Fruit fly (Drosophila melanogaster) whole organism, larva: ENCODE results near the gene CG43293.

Experiments used
- noc ChIP-seq: fragments of 200-800 bp; sonication (Bioruptor generic); optimal IDR thresholded peaks from 3 replicates; lab custom pipeline; 2019; ENCODE audit warnings: missing biosample characterization, mild to moderate bottlenecking, missing genetic modification characterization, moderate library complexity

CG43293 gene

DNA sequence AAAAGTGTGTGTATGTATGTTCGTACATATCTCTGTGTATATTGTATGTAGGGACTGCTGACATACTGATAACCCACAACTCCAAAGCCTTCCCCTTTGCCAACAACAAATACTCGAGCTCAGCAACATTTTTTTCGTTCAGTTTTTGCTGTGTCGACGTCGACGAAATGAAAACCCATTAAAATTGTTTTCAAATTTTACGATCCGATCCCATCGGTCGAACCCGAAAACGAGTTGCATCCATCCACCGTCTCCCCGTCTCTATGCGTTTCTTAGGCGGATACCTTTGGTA, 31.7 kb downstream of the CG43293 start:
- no peak for TF ChIP-seq noc (tag; lab: Kevin White, UChicago)

DNA sequence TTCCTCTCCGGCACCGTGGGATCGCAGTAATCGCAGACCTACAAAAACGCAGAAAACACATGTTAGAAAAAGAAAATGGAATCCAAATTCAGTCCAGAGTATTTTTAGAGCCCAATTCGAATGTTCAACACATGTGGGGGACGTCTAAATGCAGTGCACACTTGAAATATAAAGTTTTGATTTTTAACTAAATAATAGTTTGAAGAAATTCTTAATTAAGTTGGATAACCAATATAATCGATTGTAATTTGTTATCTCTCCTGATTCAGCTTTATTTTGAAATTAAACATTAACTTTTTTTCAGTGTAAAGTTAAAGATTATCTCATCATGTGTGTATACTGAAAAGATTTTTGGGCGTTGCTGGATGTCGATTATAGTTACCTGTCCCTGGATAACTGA, 32.2 kb downstream of the CG43293 start:
- TF ChIP-seq noc (tag; lab: Kevin White, UChicago): no peak

dm6 chr3L:6217806-6218205, 32.8 kb downstream of the CG43293 start, which contains the start of gene LanA:
TSS of gene LanA (minus strand) at chr3L:6218022.
- TF ChIP-seq noc (tag; lab: Kevin White, UChicago): no peak

DNA sequence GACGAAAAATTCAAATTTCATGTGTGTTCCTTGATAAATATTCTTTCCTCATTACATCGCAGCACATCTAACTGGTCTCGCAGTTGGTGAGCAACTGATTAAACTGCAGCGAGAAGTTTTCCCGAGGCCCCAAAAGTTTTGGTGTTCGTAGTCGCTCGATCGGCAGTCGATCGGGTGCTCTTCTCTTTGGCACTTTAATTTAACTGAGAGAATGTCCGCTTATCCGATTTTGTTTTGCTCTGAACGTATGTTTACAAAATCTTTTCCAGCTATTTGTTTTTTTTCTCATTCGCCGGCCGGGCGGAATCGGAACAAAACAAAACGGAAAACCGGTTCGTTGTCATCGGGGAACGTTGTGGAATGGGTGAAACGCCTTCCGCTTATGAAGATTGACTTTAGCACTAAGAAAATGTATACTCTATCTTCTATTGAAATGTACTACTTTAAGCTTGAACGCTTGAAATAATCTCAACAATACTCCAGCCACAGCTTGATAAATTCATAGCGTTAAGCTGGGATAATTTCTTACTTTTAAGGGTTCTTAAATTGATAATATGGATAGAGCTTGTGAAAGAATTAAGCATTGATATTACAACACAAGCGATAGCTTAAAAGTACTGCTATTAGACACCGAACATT, 33.6 kb downstream of the CG43293 start:
- TF ChIP-seq noc (tag; lab: Kevin White, UChicago): no peak

dm6 chr3L:6220187-6220586, 35.2 kb downstream of the CG43293 start, which contains the start of gene CG33946:
TSS of gene CG33946 (plus strand) at chr3L:6220578.
- no peak for TF ChIP-seq noc (tag; lab: Kevin White, UChicago)

DNA sequence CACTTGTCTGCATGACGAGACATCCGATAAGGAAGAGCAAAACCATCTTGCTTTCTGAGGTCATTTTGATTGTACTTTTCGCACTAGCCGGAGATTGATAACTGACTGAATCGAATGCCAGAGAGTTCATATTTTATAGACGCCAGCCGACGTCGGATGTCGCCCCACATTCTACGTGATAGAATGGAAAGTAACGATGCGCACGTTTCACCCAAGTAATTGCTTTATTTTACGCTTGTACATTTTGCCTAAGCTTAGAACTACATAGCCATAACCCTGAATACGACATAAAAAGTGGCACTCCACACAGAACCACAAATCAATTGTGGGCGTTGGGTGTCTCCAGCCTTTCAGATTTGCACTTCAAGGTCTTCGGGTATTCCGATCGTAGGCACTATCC, 47.3 kb downstream of the CG43293 start, which contains the start of gene CG13299:
CG13299 (minus strand) TSS at position 101 of the 400 bp plus-strand sequence.
- TF ChIP-seq noc (tag; lab: Kevin White, UChicago): no peak

DNA sequence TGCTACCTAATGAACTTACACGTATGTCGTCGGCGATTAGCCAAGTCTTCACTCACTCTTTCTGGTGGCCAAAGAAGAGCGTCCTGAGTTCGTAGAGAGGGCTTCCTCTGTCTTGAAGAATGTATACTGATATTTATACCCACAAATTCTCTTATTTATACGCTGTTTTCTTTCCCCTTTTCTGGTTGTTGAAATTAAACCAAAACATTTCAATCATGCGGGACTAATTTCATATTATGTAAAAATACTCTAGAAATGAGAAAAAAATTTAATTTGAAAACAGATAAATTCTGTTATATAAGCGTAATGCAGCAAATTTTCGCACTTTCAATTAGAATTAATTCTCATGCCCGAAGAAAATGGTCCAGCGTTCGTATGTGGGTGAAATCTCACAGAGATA, 48.3 kb downstream of the CG43293 start, which contains the start of gene BG642312:
BG642312 (minus strand) TSS at position 101 of the 400 bp plus-strand sequence.
- no peak for TF ChIP-seq noc (tag; lab: Kevin White, UChicago)

dm6 chr3L:6234035-6234434, 49.0 kb downstream of the CG43293 start, which contains the start of gene CG42714:
TSS of gene CG42714 (minus strand) at chr3L:6234056.
- TF ChIP-seq noc (tag; lab: Kevin White, UChicago): no peak
